Worm (Caenorhabditis elegans): ENCODE results near the gene nspc-1.
A peak's percentile ranks its signal among the peaks of the same experiment; 100 is the strongest.

nspc-1 gene

DNA sequence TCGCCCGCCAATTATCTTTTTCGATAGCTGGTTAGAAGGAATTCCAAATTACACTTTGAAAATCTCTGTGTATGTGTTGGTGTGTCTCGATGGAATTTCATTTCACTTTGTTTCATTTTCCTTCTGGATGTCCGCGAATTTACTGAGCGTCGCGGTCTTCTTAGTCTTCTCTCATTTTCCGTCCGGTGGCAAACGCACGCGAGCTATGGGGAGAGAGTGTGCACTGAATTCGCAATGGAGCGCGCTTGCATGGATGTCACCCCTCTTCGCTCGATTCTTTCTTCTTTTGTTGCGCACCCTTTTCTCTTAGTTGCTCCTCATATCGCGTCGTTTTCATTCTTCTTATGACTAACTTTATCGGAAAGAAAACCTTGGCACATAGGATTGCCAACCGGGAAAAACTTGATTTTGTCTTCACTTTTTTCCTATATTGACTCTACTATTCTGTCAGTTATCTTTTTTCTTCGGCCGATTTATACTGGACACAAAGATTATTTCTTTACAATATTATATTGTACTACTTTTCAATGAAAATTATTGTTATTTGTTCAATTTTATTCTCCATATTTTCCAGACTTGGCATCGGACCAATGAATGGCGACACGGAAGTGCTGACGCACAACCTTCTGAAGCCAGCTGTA, 16.9 kb upstream of the nspc-1 start, which contains the start of gene dhhc-14:
Gene dhhc-14, plus strand, starts transcription at position 591 of the 641 bp plus-strand sequence.
- no peak for TF ChIP-seq daf-12 (tag; optimal IDR thresholded peaks at IDR 0.05)
- TF ChIP-seq fos-1 (tag; optimal IDR thresholded peaks at IDR 0.05), result no peak
- no peak for TF ChIP-seq zag-1 (tag; optimal IDR thresholded peaks at IDR 0.05)
- no peak for TF ChIP-seq ama-1 (optimal IDR thresholded peaks at IDR 0.05)
- peak; percentile 76 for TF ChIP-seq lin-15B (tag; optimal IDR thresholded peaks at IDR 0.05)
- peak; percentile 71 for TF ChIP-seq nfya-1 (tag; optimal IDR thresholded peaks at IDR 0.05; ENCODE audit: insufficient read depth)
- no peak for TF ChIP-seq unc-39 (tag; optimal IDR thresholded peaks at IDR 0.05)
- no peak for TF ChIP-seq ceh-82 (tag; optimal IDR thresholded peaks at IDR 0.05)
- TF ChIP-seq fkh-2 (tag; optimal IDR thresholded peaks at IDR 0.05), result no peak
- no peak for TF ChIP-seq tbx-2 (tag; optimal IDR thresholded peaks at IDR 0.05)
- no peak for TF ChIP-seq ZK546.5 (tag; optimal IDR thresholded peaks at IDR 0.05)
- no peak for TF ChIP-seq ceh-9 (tag; optimal IDR thresholded peaks at IDR 0.05)
- TF ChIP-seq nhr-77 (tag; optimal IDR thresholded peaks at IDR 0.05), result no peak
- no peak for TF ChIP-seq nhr-237 (tag; optimal IDR thresholded peaks at IDR 0.05)
- peak; percentile 57 for TF ChIP-seq hmg-11 (tag; optimal IDR thresholded peaks at IDR 0.05)
- no peak for TF ChIP-seq elt-1 (tag; optimal IDR thresholded peaks at IDR 0.05)
- TF ChIP-seq ceh-16 (tag; optimal IDR thresholded peaks at IDR 0.05), result no peak
- no peak for TF ChIP-seq egl-5 (tag; optimal IDR thresholded peaks at IDR 0.05)
- no peak for TF ChIP-seq nhr-12 (tag; optimal IDR thresholded peaks at IDR 0.05)
- no peak for TF ChIP-seq nhr-28 (tag; optimal IDR thresholded peaks at IDR 0.05)
- TF ChIP-seq mdl-1 (tag; optimal IDR thresholded peaks at IDR 0.05), result peak; percentile 13
- TF ChIP-seq mml-1 (tag; optimal IDR thresholded peaks at IDR 0.05), result no peak
- no peak for TF ChIP-seq snpc-4 (tag; optimal IDR thresholded peaks at IDR 0.05)
- no peak for TF ChIP-seq R02D3.7 (tag; optimal IDR thresholded peaks at IDR 0.05)
- TF ChIP-seq nhr-67 (tag; optimal IDR thresholded peaks at IDR 0.05), result no peak
- no peak for TF ChIP-seq egl-27 (tag; optimal IDR thresholded peaks at IDR 0.05)
- no peak for TF ChIP-seq sea-2 (GFP tag; optimal IDR thresholded peaks at IDR 0.05)
- no peak for TF ChIP-seq pqm-1 (tag; optimal IDR thresholded peaks at IDR 0.05)
- TF ChIP-seq skn-1 (tag; optimal IDR thresholded peaks at IDR 0.05), result peak; percentile 23
- peak; percentile 3 for TF ChIP-seq nhr-23 (tag; optimal IDR thresholded peaks at IDR 0.05)
- no peak for TF ChIP-seq elt-2 (tag; optimal IDR thresholded peaks at IDR 0.05)
- no peak for TF ChIP-seq nhr-76 (tag; optimal IDR thresholded peaks at IDR 0.05)
- TF ChIP-seq nhr-25 (tag; optimal IDR thresholded peaks at IDR 0.05), result no peak
- TF ChIP-seq elt-3 (tag; optimal IDR thresholded peaks at IDR 0.05), result no peak
- TF ChIP-seq fkh-10 (GFP tag; optimal IDR thresholded peaks at IDR 0.05), result no peak
- TF ChIP-seq lsy-12 (tag; optimal IDR thresholded peaks at IDR 0.05), result no peak
- TF ChIP-seq ztf-4 (tag; optimal IDR thresholded peaks at IDR 0.05), result no peak
- TF ChIP-seq unc-62 (GFP tag; optimal IDR thresholded peaks at IDR 0.05), result no peak
- no peak for TF ChIP-seq jun-1 (tag; optimal IDR thresholded peaks at IDR 0.05)
- no peak for TF ChIP-seq aly-2 (tag; optimal IDR thresholded peaks at IDR 0.05)
- peak; percentile 45 for TF ChIP-seq pha-4 (tag; optimal IDR thresholded peaks at IDR 0.05)
- TF ChIP-seq nhr-11 (tag; optimal IDR thresholded peaks at IDR 0.05), result no peak
- no peak for TF ChIP-seq ztf-11 (tag; optimal IDR thresholded peaks at IDR 0.05)
- no peak for TF ChIP-seq ceh-28 (tag; optimal IDR thresholded peaks at IDR 0.05)
- peak; percentile 80 for TF ChIP-seq lin-39 (tag; optimal IDR thresholded peaks at IDR 0.05)
- no peak for TF ChIP-seq nhr-43 (tag; optimal IDR thresholded peaks at IDR 0.05; ENCODE audit: poor library complexity, severe bottlenecking)
- TF ChIP-seq eor-1 (tag; optimal IDR thresholded peaks at IDR 0.05), result no peak

Measured in whole organism, L3 larva.